Worm (Caenorhabditis elegans): ENCODE data around the gene pho-5.
A peak's percentile ranks its signal among the peaks of the same experiment; 100 is the strongest.

pho-5 gene

DNA sequence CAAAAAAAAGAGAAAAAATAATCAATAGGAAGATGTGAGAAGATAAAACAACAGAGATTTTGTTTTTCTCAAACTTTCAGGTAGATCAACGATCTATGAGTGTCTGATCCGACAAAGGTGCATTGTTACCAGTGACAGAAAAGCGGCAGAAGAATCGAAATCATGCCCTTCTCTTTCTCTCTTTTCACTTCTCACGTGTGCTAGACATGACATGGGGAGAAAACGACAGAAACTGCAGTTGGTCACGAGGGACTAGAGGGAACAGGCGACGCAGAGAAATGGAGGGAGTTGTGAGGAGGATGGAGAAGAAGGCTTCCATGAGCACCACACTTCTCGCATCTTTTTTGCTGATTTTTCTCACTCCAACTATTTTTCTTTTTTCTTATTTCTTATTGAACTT is 49.5 kb upstream of the pho-5 start, which contains the start of gene F56C9.10 (continued):
- TF ChIP-seq dmd-6 (GFP tag; IDR thresholded peaks at IDR 0.05) (peak; percentile 89), spr-3 (GFP tag; optimal IDR thresholded peaks at IDR 0.05) (no peak), nhr-76 (tag; optimal IDR thresholded peaks at IDR 0.05) (peak; percentile 9), T26A8.4 (GFP tag; IDR thresholded peaks at IDR 0.05) (peak; percentile 73), nhr-102 (tag; optimal IDR thresholded peaks at IDR 0.05) (peak; percentile 72), zip-11 (GFP tag; IDR thresholded peaks at IDR 0.05) (no peak), pha-4 (GFP tag; IDR thresholded peaks at IDR 0.05) (0 out of 2 replicates have a peak, but pooled peaks have one; percentile 66), pha-4 (tag; optimal IDR thresholded peaks at IDR 0.05) (peak; percentile 71), nhr-25 (tag; optimal IDR thresholded peaks at IDR 0.05; ENCODE audit: borderline replicate concordance, insufficient read depth) (no peak), hif-1 (tag; optimal IDR thresholded peaks at IDR 0.05) (peak in 1 of 2 experiments; percentile 84), nhr-237 (tag; optimal IDR thresholded peaks at IDR 0.05) (no peak), Y5F2A.4 (GFP tag; optimal IDR thresholded peaks at IDR 0.05) (no peak), dpl-1 (GFP tag; optimal IDR thresholded peaks at IDR 0.05) (peak; percentile 66), lin-38 (GFP tag; IDR thresholded peaks at IDR 0.05) (peak; percentile 58), zfp-2 (tag; optimal IDR thresholded peaks at IDR 0.05) (no peak), ctbp-1 (GFP tag; IDR thresholded peaks at IDR 0.05) (no peak; the same call in none of the 2 replicates), F37D6.2 (tag; optimal IDR thresholded peaks at IDR 0.05) (peak; percentile 7), unc-130 (GFP tag; optimal IDR thresholded peaks at IDR 0.05) (no peak), lin-15B (tag; optimal IDR thresholded peaks at IDR 0.05) (no peak), vab-7 (GFP tag; IDR thresholded peaks at IDR 0.05) (no peak), unc-39 (tag; optimal IDR thresholded peaks at IDR 0.05) (no peak), unc-62 (GFP tag; optimal IDR thresholded peaks at IDR 0.05 in 1 of 2) (peak in 1 of 2 experiments; percentile 100), unc-62 (tag; optimal IDR thresholded peaks at IDR 0.05) (no peak), jun-1 (tag; optimal IDR thresholded peaks at IDR 0.05) (no peak), Y105C5A.15 (GFP tag; IDR thresholded peaks at IDR 0.05) (0 out of 2 replicates have a peak, but pooled peaks have one; percentile 30), ceh-28 (tag; optimal IDR thresholded peaks at IDR 0.05) (no peak), fkh-10 (GFP tag; optimal IDR thresholded peaks at IDR 0.05) (no peak), ZK546.5 (tag; optimal IDR thresholded peaks at IDR 0.05) (no peak), nhr-6 (tag; optimal IDR thresholded peaks at IDR 0.05) (peak; percentile 55), nhr-48 (tag; optimal IDR thresholded peaks at IDR 0.05) (peak; percentile 77), lim-7 (GFP tag; IDR thresholded peaks at IDR 0.05) (no peak), madf-5 (GFP tag; IDR thresholded peaks at IDR 0.05) (no peak), daf-12 (tag; optimal IDR thresholded peaks at IDR 0.05) (no peak), nhr-77 (tag; optimal IDR thresholded peaks at IDR 0.05) (peak; percentile 83), egl-27 (tag; optimal IDR thresholded peaks at IDR 0.05) (no peak), ceh-32 (tag; optimal IDR thresholded peaks at IDR 0.05; ENCODE audit: poor library complexity) (no peak), nhr-41 (GFP tag; IDR thresholded peaks at IDR 0.05) (no peak), hlh-11 (tag; optimal IDR thresholded peaks at IDR 0.05) (peak; percentile 95), ces-1 (GFP tag; optimal IDR thresholded peaks at IDR 0.05) (no peak), ceh-82 (tag; optimal IDR thresholded peaks at IDR 0.05) (no peak), zip-2 (tag; optimal IDR thresholded peaks at IDR 0.05) (no peak), Y75B8A.6 (GFP tag; IDR thresholded peaks at IDR 0.05) (no peak), saeg-2 (GFP tag; IDR thresholded peaks at IDR 0.05) (0 out of 2 replicates have a peak, but pooled peaks have one; percentile 38), ZK337.2 (GFP tag; IDR thresholded peaks at IDR 0.05) (no peak), egl-43 (GFP tag; IDR thresholded peaks at IDR 0.05) (0 out of 2 replicates have a peak, but pooled peaks have one; percentile 5), nhr-42 (GFP tag; IDR thresholded peaks at IDR 0.05) (no peak), tra-1 (GFP tag; IDR thresholded peaks at IDR 0.05) (peak; percentile 76), daf-16 (GFP tag; optimal IDR thresholded peaks at IDR 0.05) (peak in 1 of 2 experiments; percentile 65), daf-16 (tag; optimal IDR thresholded peaks at IDR 0.05) (peak; percentile 38), nhr-111 (GFP tag; optimal IDR thresholded peaks at IDR 0.05) (no peak), ama-1 (optimal IDR thresholded peaks at IDR 0.05) (peak; percentile 40), zag-1 (tag; optimal IDR thresholded peaks at IDR 0.05) (no peak), sdz-12 (GFP tag; optimal IDR thresholded peaks at IDR 0.05) (no peak)

Measured in whole organism, L4 larva.